Fruit fly (Drosophila melanogaster) whole organism, prepupa: Measurements from ENCODE around the gene Scgalpha.

ENCODE experiments used
- CG10631 ChIP-seq: fragments of 200-800 bp; sonication (Bioruptor generic); optimal IDR thresholded peaks from 2 replicates; lab custom pipeline; 2016; ENCODE audit warnings: missing biosample characterization, missing genetic modification characterization
- CG10669 ChIP-seq: fragments of 200-800 bp; sonication (Bioruptor generic); optimal IDR thresholded peaks from 3 replicates; lab custom pipeline; 2018; ENCODE audit warnings: missing biosample characterization, mild to moderate bottlenecking, missing genetic modification characterization, moderate library complexity
- CG11762 ChIP-seq: fragments of 200-800 bp; sonication (Bioruptor generic); optimal IDR thresholded peaks from 3 replicates; lab custom pipeline; 2016; ENCODE audit warnings: missing biosample characterization, missing genetic modification characterization; ENCODE audit not compliant: insufficient read depth
- CG11902 ChIP-seq: fragments of 200-800 bp; sonication (Bioruptor generic); optimal IDR thresholded peaks from 3 replicates; lab custom pipeline; 2016; ENCODE audit warnings: missing biosample characterization, missing genetic modification characterization
- CG15336 ChIP-seq: fragments of 200-800 bp; sonication (Bioruptor generic); IDR thresholded peaks from 2 replicates; pipeline ENCODE4 v1.3.6; 2022; ENCODE audit warnings: missing biosample characterization, missing genetic modification characterization
- CG16779 ChIP-seq: fragments of 200-800 bp; sonication (Bioruptor generic); optimal IDR thresholded peaks from 3 replicates; lab custom pipeline; 2017; ENCODE audit warnings: missing biosample characterization, mild to moderate bottlenecking, missing genetic modification characterization
- CG3032 ChIP-seq: fragments of 200-800 bp; optimal IDR thresholded peaks from 2 replicates; lab custom pipeline; 2019; ENCODE audit warnings: missing biosample characterization, mild to moderate bottlenecking, missing genetic modification characterization, moderate library complexity
- CG31627 ChIP-seq: fragments of 200-800 bp; sonication (Bioruptor generic); optimal IDR thresholded peaks from 3 replicates; lab custom pipeline; 2016; ENCODE audit warnings: missing biosample characterization, missing genetic modification characterization
- CG32006 ChIP-seq: fragments of 200-800 bp; sonication (Bioruptor generic); optimal IDR thresholded peaks from 3 replicates; lab custom pipeline; 2017; ENCODE audit warnings: missing biosample characterization, mild to moderate bottlenecking, missing genetic modification characterization
- CG34406 ChIP-seq: fragments of 200-800 bp; sonication (Bioruptor generic); optimal IDR thresholded peaks from 3 replicates; lab custom pipeline; 2016; ENCODE audit warnings: missing biosample characterization, missing genetic modification characterization
- CG4318 ChIP-seq: fragments of 200-800 bp; sonication (Bioruptor generic); optimal IDR thresholded peaks from 3 replicates; lab custom pipeline; 2017; ENCODE audit warnings: missing biosample characterization, mild to moderate bottlenecking, missing genetic modification characterization
- CG6163 ChIP-seq: fragments of 200-800 bp; sonication (Bioruptor generic); IDR thresholded peaks from 3 replicates; pipeline ENCODE4 v1.3.6; 2022; ENCODE audit warnings: missing biosample characterization, missing genetic modification characterization
- CG6276 ChIP-seq: fragments of 200-800 bp; sonication (Bioruptor generic); optimal IDR thresholded peaks from 2 replicates; lab custom pipeline; 2017; ENCODE audit warnings: missing biosample characterization, mild to moderate bottlenecking, missing genetic modification characterization
- CG6792 ChIP-seq: fragments of 200-800 bp; sonication (Bioruptor generic); optimal IDR thresholded peaks from 3 replicates; lab custom pipeline; 2016; ENCODE audit warnings: missing biosample characterization, missing genetic modification characterization
- CG6808 ChIP-seq: fragments of 200-800 bp; sonication (Bioruptor generic); optimal IDR thresholded peaks from 3 replicates; lab custom pipeline; 2017; ENCODE audit warnings: missing biosample characterization, missing genetic modification characterization, mild to moderate bottlenecking, moderate library complexity, missing genetic modification reagents
- CG6854 ChIP-seq: fragments of 200-800 bp; sonication (Bioruptor generic); optimal IDR thresholded peaks from 2 replicates; lab custom pipeline; 2017; ENCODE audit warnings: missing biosample characterization, mild to moderate bottlenecking, missing genetic modification characterization
- CG7368 ChIP-seq: fragments of 200-800 bp; sonication (Bioruptor generic); optimal IDR thresholded peaks from 3 replicates; lab custom pipeline; 2016; ENCODE audit warnings: missing biosample characterization, missing genetic modification characterization
- CG8319 ChIP-seq: fragments of 200-800 bp; sonication (Bioruptor generic); optimal IDR thresholded peaks from 3 replicates; lab custom pipeline; 2016; ENCODE audit warnings: missing biosample characterization, missing genetic modification characterization
- CG8632 ChIP-seq: fragments of 200-800 bp; sonication (Bioruptor generic); optimal IDR thresholded peaks from 3 replicates; lab custom pipeline; 2016; ENCODE audit warnings: missing biosample characterization, missing genetic modification characterization
- CG9139 ChIP-seq: fragments of 200-800 bp; sonication (Bioruptor generic); optimal IDR thresholded peaks from 3 replicates; lab custom pipeline; 2017; ENCODE audit warnings: missing biosample characterization, mild to moderate bottlenecking, missing genetic modification characterization
- Eip78C ChIP-seq: fragments of 200-800 bp; sonication (Bioruptor generic); peaks from one replicate; lab custom pipeline; 2016; ENCODE audit warnings: missing biosample characterization, missing genetic modification characterization
- Ets96B ChIP-seq: fragments of 200-800 bp; optimal IDR thresholded peaks from 2 replicates; lab custom pipeline; 2019; ENCODE audit warnings: missing biosample characterization, mild to moderate bottlenecking, missing genetic modification characterization, moderate library complexity
- Gug ChIP-seq: fragments of 200-800 bp; sonication (Bioruptor generic); IDR thresholded peaks from 2 replicates; pipeline ENCODE4 v1.3.6; 2022; ENCODE audit warnings: missing biosample characterization, missing genetic modification characterization
- Hr38 ChIP-seq: sonication (Bioruptor generic); optimal IDR thresholded peaks from 2 replicates; lab custom pipeline; 2016; ENCODE audit warnings: missing biosample characterization, missing genetic modification characterization
- Hr39 ChIP-seq: fragments of 200-800 bp; sonication (Bioruptor generic); optimal IDR thresholded peaks from 2 replicates; lab custom pipeline; 2016; ENCODE audit warnings: missing biosample characterization, missing genetic modification characterization
- Lpt ChIP-seq: fragments of 200-800 bp; sonication (Bioruptor generic); optimal IDR thresholded peaks from 3 replicates; lab custom pipeline; 2016; ENCODE audit warnings: missing biosample characterization, missing genetic modification characterization
- Smox ChIP-seq: fragments of 200-800 bp; sonication (Bioruptor generic); optimal IDR thresholded peaks from 3 replicates; lab custom pipeline; 2016; ENCODE audit warnings: missing biosample characterization, missing genetic modification characterization
- Sox102F ChIP-seq: fragments of 200-800 bp; sonication (Bioruptor generic); optimal IDR thresholded peaks from 2 replicates; lab custom pipeline; 2016; ENCODE audit warnings: missing biosample characterization, mild to moderate bottlenecking, missing genetic modification characterization
- Sox15 ChIP-seq: fragments of 200-800 bp; sonication (Bioruptor generic); optimal IDR thresholded peaks from 3 replicates; lab custom pipeline; 2016; ENCODE audit warnings: missing biosample characterization, missing genetic modification characterization
- cyc ChIP-seq: fragments of 200-800 bp; sonication (Bioruptor generic); optimal IDR thresholded peaks from 3 replicates; lab custom pipeline; 2016; ENCODE audit warnings: missing biosample characterization, missing genetic modification characterization
- dsx ChIP-seq: fragments of 200-800 bp; optimal IDR thresholded peaks from 3 replicates; lab custom pipeline; 2019; ENCODE audit warnings: missing biosample characterization, mild to moderate bottlenecking, missing genetic modification characterization, moderate library complexity; ENCODE audit not compliant: poor library complexity, severe bottlenecking
- eg ChIP-seq: fragments of 200-800 bp; sonication (Bioruptor generic); IDR thresholded peaks from 3 replicates; pipeline ENCODE4 v1.3.6; 2022; ENCODE audit warnings: missing biosample characterization, missing genetic modification characterization
- fkh ChIP-seq: fragments of 200-800 bp; sonication (Bioruptor generic); optimal IDR thresholded peaks from 3 replicates; lab custom pipeline; 2017; ENCODE audit warnings: missing biosample characterization, mild to moderate bottlenecking, missing genetic modification characterization, moderate library complexity
- lz ChIP-seq: fragments of 200-800 bp; sonication (Bioruptor generic); optimal IDR thresholded peaks from 3 replicates; lab custom pipeline; 2016; ENCODE audit warnings: missing biosample characterization, missing genetic modification characterization
- net ChIP-seq: fragments of 200-800 bp; sonication (Bioruptor generic); optimal IDR thresholded peaks from 3 replicates; lab custom pipeline; 2016; ENCODE audit warnings: missing biosample characterization, missing genetic modification characterization
- pdm3 ChIP-seq: fragments of 200-800 bp; sonication (Bioruptor generic); optimal IDR thresholded peaks from 3 replicates; lab custom pipeline; 2016; ENCODE audit warnings: missing biosample characterization, missing genetic modification characterization
- salr ChIP-seq, 2 experiments: fragments of 200-800 bp; sonication (Bioruptor generic); optimal IDR thresholded peaks; 3 replicates each; lab custom pipeline; 2016 to 2018; ENCODE audit warnings: missing biosample characterization in 2 of 2, missing genetic modification characterization in 2 of 2, mild to moderate bottlenecking in 1 of 2
- svp ChIP-seq: fragments of 200-800 bp; sonication (Bioruptor generic); peaks from one replicate; lab custom pipeline; 2016; ENCODE audit warnings: missing biosample characterization, missing genetic modification characterization

Gene Scgalpha

DNA sequence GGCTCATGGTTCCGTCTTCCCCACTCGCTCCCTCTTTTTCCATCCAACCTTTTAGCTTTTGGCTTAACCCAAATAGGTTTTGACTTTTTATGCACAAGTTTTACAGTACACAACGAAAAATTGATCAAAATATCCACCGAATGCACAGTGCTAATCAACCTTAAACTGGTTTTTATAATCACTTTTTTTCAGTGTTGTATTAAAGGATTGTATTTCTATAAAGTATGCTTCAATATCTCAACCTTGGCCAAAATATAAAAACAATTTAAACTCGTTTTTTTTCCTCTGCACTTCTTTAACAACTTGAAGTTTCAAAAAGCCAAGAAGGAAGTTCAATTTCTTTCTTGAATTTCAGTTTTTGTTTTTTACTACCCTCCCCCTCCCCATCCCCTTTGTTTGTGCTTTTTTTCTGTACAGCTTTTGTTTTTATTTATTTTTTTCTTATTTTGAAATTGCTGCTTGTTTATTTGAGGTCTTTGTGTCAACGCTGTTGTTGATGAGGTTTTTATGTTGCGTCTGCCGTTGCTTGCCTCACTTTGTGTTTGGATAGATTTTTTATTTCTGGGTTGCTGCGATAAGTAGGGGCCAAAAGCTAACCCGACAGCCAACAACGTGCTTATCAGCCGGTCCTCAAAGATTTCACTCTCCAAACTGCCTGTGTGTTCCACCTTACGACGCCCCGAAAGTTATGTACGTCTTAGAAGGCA, 18.2 kb upstream of the Scgalpha start (continued):
- TF ChIP-seq Sox102F (GFP tag; lab: Kevin White, UChicago) (peak; percentile 34), CG8632 (GFP tag; lab: Kevin White, UChicago) (no peak), CG11762 (no peak), CG6276 (GFP tag; lab: Kevin White, UChicago) (peak; percentile 31), CG16779 (tag; lab: Kevin White, UChicago) (no peak), Sox15 (GFP tag; lab: Kevin White, UChicago) (no peak), Hr39 (GFP tag; lab: Kevin White, UChicago) (peak; percentile 13), cyc (GFP tag; lab: Kevin White, UChicago) (no peak), pdm3 (GFP tag; lab: Kevin White, UChicago) (peak; percentile 4)

DNA sequence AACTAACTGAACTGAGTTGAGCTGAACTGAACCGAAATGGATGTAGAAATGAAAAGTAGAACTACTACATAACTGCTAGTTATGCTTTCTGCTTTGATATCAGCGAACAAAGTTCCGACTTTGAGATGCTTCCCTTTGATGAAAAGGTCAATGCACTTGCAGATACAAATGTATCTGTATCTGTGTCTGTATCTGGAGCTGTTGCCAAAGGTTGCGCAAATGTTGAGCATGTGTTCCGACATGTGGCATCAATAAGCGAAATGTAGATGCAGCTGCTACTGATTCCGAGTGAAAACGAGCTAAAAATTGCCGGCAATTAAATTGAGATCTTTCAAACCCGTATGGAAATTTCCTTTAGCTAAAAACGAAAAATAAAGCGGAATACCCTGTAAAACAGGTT, 16.6 kb upstream of the Scgalpha start:
- TF ChIP-seq CG9139 (GFP tag; lab: Kevin White, UChicago) (no peak), net (GFP tag; lab: Kevin White, UChicago) (peak; percentile 12)

DNA sequence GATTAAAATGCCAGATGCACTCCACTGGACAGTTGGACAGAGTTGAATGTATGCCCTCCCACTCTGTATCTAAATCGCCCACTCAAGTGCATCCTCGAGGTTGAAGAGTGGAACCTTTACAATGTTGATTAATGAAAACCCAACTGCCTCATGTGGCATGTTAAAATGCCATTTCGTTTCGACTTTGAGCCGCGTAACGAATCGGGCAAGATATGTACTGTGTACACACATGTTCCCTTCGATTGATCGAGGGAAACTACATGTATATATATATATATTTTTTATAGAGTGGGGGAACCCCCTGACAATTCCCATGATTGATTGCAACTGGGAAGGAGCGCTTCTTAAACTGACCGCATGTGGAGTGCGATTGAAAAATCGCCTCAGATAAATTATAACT, 15.1 kb upstream of the Scgalpha start:
- TF ChIP-seq CG7368 (GFP tag; lab: Kevin White, UChicago) (no peak), Eip78C (GFP tag; lab: Kevin White, UChicago) (peak; percentile 42)

DNA sequence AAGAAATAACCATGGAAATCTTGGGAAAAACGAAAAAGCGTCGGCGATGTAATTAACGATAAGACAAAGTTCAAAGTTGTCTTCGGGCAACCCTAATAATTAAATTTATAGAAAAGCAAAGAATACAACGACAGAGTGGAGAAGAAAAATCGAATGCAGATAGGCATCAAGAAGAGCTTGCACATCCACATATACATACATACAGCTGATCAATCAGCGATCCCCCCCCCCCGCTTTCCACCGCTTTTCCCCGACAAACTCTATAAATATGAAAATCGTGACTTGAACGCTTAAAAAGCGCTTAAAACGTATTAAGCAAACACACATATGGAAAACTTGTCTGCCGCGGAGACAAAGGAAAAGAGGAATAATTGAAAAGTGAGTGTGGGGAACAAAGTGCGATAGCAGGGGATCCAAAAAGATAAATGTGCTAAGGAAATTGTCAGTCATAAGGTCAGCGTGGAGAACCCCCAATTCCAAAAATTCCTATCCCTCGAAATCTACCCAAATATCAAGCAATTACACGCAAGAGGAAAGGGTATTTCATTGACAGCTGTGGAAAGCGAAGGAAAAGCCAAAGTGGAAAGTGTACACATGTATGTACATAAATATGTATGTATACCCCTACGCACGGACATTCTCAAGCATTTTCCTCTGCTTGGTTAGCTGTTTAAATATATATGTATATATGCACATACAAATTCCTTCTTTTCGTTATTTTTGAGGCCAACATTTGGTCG, 13.7 kb upstream of the Scgalpha start:
- TF ChIP-seq fkh, result peak; percentile 73
- no peak for TF ChIP-seq eg (GFP tag; lab: Robert Waterston, UW)
- TF ChIP-seq svp (GFP tag; lab: Kevin White, UChicago), result peak; percentile 76
- peak; percentile 54 for TF ChIP-seq Eip78C (GFP tag; lab: Kevin White, UChicago)

DNA sequence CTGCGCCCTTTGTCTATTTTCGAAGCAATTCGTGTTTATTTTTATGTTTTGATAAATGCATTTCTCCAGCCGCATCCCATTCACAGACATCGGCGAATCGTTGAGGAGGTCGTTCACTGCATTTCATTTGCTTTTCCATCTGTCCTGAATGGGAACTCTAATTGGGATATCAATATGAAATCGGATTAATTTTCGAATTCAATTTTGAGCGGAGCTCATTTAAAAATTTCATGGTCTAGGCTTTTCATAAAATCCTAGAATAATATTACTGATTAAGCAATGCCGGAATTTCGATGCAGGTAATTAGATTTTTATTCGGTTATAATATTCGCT, 13.2 kb upstream of the Scgalpha start:
- TF ChIP-seq CG10631 (GFP tag; lab: Kevin White, UChicago) (no peak), CG11762 (no peak), Eip78C (GFP tag; lab: Kevin White, UChicago) (peak; percentile 35)

DNA sequence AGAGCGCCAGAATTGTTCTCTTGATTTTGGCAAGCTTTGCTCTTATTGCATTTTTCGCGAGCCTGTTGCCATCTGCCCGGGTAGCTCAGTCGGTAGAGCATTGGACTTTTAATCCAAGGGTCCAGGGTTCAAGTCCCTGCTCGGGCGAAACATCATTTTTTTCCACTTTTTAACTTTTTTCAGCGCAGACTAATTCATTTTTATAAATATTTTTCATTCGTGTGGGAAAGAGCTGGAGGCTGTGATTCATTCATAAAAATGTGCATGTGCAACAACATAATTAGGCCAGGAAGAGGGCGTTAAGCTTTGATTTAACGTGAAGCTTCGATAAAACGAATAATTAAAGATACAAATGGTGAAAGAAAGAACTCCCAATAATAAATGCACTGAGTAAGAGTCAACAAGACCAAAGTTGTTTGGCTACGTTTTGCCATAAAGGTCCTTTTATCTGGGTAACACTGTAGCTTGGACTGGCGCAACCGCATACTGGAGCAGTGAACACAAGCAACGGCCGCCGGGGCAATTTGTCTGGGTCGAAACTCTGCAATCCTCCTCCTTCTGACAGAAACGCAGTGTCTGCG, 12.5 kb upstream of the Scgalpha start:
- TF ChIP-seq lz (GFP tag; lab: Kevin White, UChicago) (peak; percentile 87), eg (GFP tag; lab: Robert Waterston, UW) (peak; percentile 85), CG8319 (GFP tag; lab: Kevin White, UChicago) (peak; percentile 81), CG6792 (GFP tag; lab: Kevin White, UChicago) (peak; percentile 86), CG34406 (GFP tag; lab: Kevin White, UChicago) (peak; percentile 72), CG11762 (peak; percentile 62), CG15336 (peak; percentile 77), CG3032 (peak; percentile 79), Eip78C (GFP tag; lab: Kevin White, UChicago) (peak; percentile 95), CG10669 (peak; percentile 79), Hr38 (GFP tag; lab: Kevin White, UChicago) (no peak), CG16779 (tag; lab: Kevin White, UChicago) (peak; percentile 46), CG6854 (GFP tag; lab: Kevin White, UChicago) (peak; percentile 78), dsx (peak; percentile 79), fkh (no peak), salr (GFP tag; optimal IDR thresholded peaks at IDR 0.05; lab: Kevin White, UChicago) (peak; percentile 47 to 69), Sox102F (GFP tag; lab: Kevin White, UChicago) (peak; percentile 89), Hr39 (GFP tag; lab: Kevin White, UChicago) (peak; percentile 87), CG4318 (GFP tag; lab: Kevin White, UChicago) (peak; percentile 51), Lpt (GFP tag; lab: Kevin White, UChicago) (peak; percentile 32), CG6808 (peak; percentile 84), CG32006 (GFP tag; lab: Kevin White, UChicago) (peak; percentile 76), Smox (GFP tag; lab: Kevin White, UChicago) (peak; percentile 86), Sox15 (GFP tag; lab: Kevin White, UChicago) (peak; percentile 56), Gug (GFP tag; lab: Robert Waterston, UW) (peak; percentile 76), Ets96B (tag; lab: Kevin White, UChicago) (peak; percentile 77), CG11902 (GFP tag; lab: Kevin White, UChicago) (peak; percentile 77), CG6163 (peak; percentile 95), CG31627 (GFP tag; lab: Kevin White, UChicago) (peak; percentile 90)
